Worm (Caenorhabditis elegans) whole organism, L1 larva: Measurements from ENCODE around the gene tre-4.

Experiments
- C16A3.4 ChIP-seq: fragments of 150-350 bp; optimal IDR thresholded peaks from 2 replicates; lab custom pipeline; 2014; ENCODE audit warnings: missing biosample characterization, missing genetic modification characterization
- aha-1 ChIP-seq: fragments of 150-350 bp; optimal IDR thresholded peaks from 2 replicates; lab custom pipeline; 2014; ENCODE audit warnings: missing biosample characterization, missing genetic modification characterization
- ceh-8 ChIP-seq: fragments of 200-800 bp; sonication (Bioruptor generic); optimal IDR thresholded peaks from 2 replicates; lab custom pipeline; 2018; ENCODE audit warnings: mild to moderate bottlenecking, missing genetic modification characterization, moderate library complexity, missing compliant biosample characterization
- dpl-1 ChIP-seq, 3 experiments: fragments of 150-350 bp in 2 of 3; sonication (generic microtip) in 1 of 3; optimal IDR thresholded peaks; 2 replicates each; lab custom pipeline; 2014 to 2017; ENCODE audit warnings: missing biosample characterization in 3 of 3, missing genetic modification characterization in 3 of 3, missing genetic modification reagents in 3 of 3
- dsc-1 ChIP-seq: sonication (generic microtip); optimal IDR thresholded peaks from 2 replicates; lab custom pipeline; 2016; ENCODE audit warnings: mild to moderate bottlenecking, missing genetic modification characterization, missing compliant biosample characterization
- efl-1 ChIP-seq, 4 experiments: fragments of 150-350 bp; optimal IDR thresholded peaks in 3 of 4; peaks in 1 of 4; 1 replicate in 1 of 4; 2 replicates in 3 of 4; lab custom pipeline; 2014; ENCODE audit warnings: missing biosample characterization in 2 of 4, missing genetic modification characterization in 2 of 4, missing genetic modification reagents in 2 of 4
- efl-3 ChIP-seq: fragments of 200-800 bp; sonication (Bioruptor generic); optimal IDR thresholded peaks from 2 replicates; lab custom pipeline; 2018; ENCODE audit warnings: mild to moderate bottlenecking, missing genetic modification characterization, missing compliant biosample characterization
- egl-13 ChIP-seq: sonication (generic microtip); optimal IDR thresholded peaks from 2 replicates; lab custom pipeline; 2016; ENCODE audit warnings: missing genotype, missing genetic modification reagents, missing genetic modification characterization, missing compliant biosample characterization
- elt-3 ChIP-seq, 6 experiments: fragments of 150-350 bp in 1 of 6; sonication (generic microtip); optimal IDR thresholded peaks; 2 replicates each; lab custom pipeline; 2017 to 2018; ENCODE audit warnings: missing biosample characterization in 6 of 6, missing genetic modification characterization in 6 of 6, inconsistent platforms in 1 of 6
- ets-5 ChIP-seq: fragments of 200-800 bp; sonication (Bioruptor generic); IDR thresholded peaks from 2 replicates; pipeline ENCODE4 v1.3.6; 2022; ENCODE audit warnings: missing genetic modification characterization, missing compliant biosample characterization
- hlh-17 ChIP-seq: fragments of 200-800 bp; sonication (Bioruptor generic); optimal IDR thresholded peaks from 2 replicates; lab custom pipeline; 2018; ENCODE audit warnings: missing genetic modification characterization, mild to moderate bottlenecking, missing compliant biosample characterization, moderate library complexity, borderline replicate concordance
- irx-1 ChIP-seq: sonication (generic microtip); optimal IDR thresholded peaks from 2 replicates; lab custom pipeline; 2016; ENCODE audit warnings: missing genetic modification characterization, missing compliant biosample characterization
- lin-39 ChIP-seq: fragments of 150-350 bp; optimal IDR thresholded peaks from 2 replicates; lab custom pipeline; 2014; ENCODE audit warnings: missing biosample characterization, missing genetic modification reagents, missing genetic modification characterization
- lir-3 ChIP-seq: sonication (generic microtip); optimal IDR thresholded peaks from 2 replicates; lab custom pipeline; 2016; ENCODE audit warnings: mild to moderate bottlenecking, missing genetic modification characterization, moderate library complexity, missing compliant biosample characterization; ENCODE audit not compliant: poor library complexity
- mab-9 ChIP-seq: fragments of 200-800 bp; sonication (Bioruptor generic); IDR thresholded peaks from 2 replicates; pipeline ENCODE4 v1.3.6; 2022; ENCODE audit warnings: missing genetic modification reagents, missing genetic modification characterization, missing compliant biosample characterization
- nhr-11 ChIP-seq: fragments of 150-350 bp; optimal IDR thresholded peaks from 2 replicates; lab custom pipeline; 2014; ENCODE audit warnings: missing biosample characterization, missing genetic modification characterization
- nhr-12 ChIP-seq: sonication (generic microtip); optimal IDR thresholded peaks from 2 replicates; lab custom pipeline; 2017; ENCODE audit warnings: missing biosample characterization, missing genetic modification characterization
- nhr-84 ChIP-seq: sonication (generic microtip); optimal IDR thresholded peaks from 2 replicates; lab custom pipeline; 2017; ENCODE audit warnings: missing biosample characterization, missing genetic modification characterization
- pag-3 ChIP-seq: sonication (generic microtip); optimal IDR thresholded peaks from 2 replicates; lab custom pipeline; 2017; ENCODE audit warnings: missing genetic modification characterization, mild to moderate bottlenecking, missing compliant biosample characterization, antibody characterized with exemption, borderline replicate concordance; ENCODE audit not compliant: insufficient read depth
- pqm-1 ChIP-seq: sonication (generic microtip); optimal IDR thresholded peaks from 3 replicates; lab custom pipeline; 2017; ENCODE audit warnings: missing biosample characterization, missing genetic modification characterization
- skn-1 ChIP-seq: fragments of 150-350 bp; optimal IDR thresholded peaks from 2 replicates; lab custom pipeline; 2014; ENCODE audit warnings: missing biosample characterization, missing genetic modification characterization
- snpc-4 ChIP-seq: fragments of 150-350 bp; optimal IDR thresholded peaks from 2 replicates; lab custom pipeline; 2014; ENCODE audit warnings: missing biosample characterization, missing genetic modification characterization
- sox-4 ChIP-seq: sonication (generic microtip); optimal IDR thresholded peaks from 2 replicates; lab custom pipeline; 2016; ENCODE audit warnings: missing genetic modification characterization, missing compliant biosample characterization
- sup-37 ChIP-seq: fragments of 200-800 bp; sonication (Bioruptor generic); optimal IDR thresholded peaks from 2 replicates; lab custom pipeline; 2018; ENCODE audit warnings: mild to moderate bottlenecking, missing genetic modification characterization, missing compliant biosample characterization
- swsn-7 ChIP-seq: sonication (generic microtip); optimal IDR thresholded peaks from 2 replicates; lab custom pipeline; 2016; ENCODE audit warnings: missing genetic modification characterization, missing compliant biosample characterization
- tlp-1 ChIP-seq: fragments of 150-350 bp; optimal IDR thresholded peaks from 2 replicates; lab custom pipeline; 2014; ENCODE audit warnings: missing biosample characterization, missing genetic modification characterization
- vab-15 ChIP-seq: sonication (generic microtip); optimal IDR thresholded peaks from 2 replicates; lab custom pipeline; 2017; ENCODE audit warnings: missing genotype, mild to moderate bottlenecking, missing genetic modification characterization, missing compliant biosample characterization
- xbp-1 ChIP-seq: sonication (generic microtip); optimal IDR thresholded peaks from 2 replicates; lab custom pipeline; 2016; ENCODE audit warnings: missing genetic modification characterization, missing compliant biosample characterization
- ztf-11 ChIP-seq, 2 experiments: sonication (generic microtip); optimal IDR thresholded peaks; 2 replicates each; lab custom pipeline; 2016 to 2017; ENCODE audit warnings: missing genetic modification characterization in 2 of 2, missing biosample characterization in 1 of 2, missing compliant biosample characterization in 1 of 2
- ztf-4 ChIP-seq: fragments of 150-350 bp; optimal IDR thresholded peaks from 2 replicates; lab custom pipeline; 2014; ENCODE audit warnings: missing biosample characterization, missing genetic modification characterization

The tre-4 gene

DNA sequence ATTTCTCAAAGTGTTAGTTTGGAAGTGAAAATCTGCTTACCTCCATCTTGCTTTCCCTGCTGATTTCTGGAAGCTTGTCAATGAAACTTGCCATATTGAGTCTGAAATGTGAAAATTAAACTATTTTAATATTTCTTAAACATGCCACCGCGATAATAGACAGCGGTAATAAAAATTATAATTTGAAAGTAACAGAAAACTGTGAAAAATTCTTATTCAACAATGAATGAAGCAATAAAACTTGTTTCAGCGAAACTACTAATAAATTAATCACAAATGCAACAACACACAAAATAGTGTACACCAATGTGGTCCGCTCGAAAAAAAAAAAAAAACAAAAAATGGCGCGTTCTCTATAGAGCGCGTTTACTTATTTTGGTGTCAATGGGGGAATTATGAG lies 20.4 kb upstream of the tre-4 start, which contains the start of gene F02D10.6:
Gene F02D10.6, minus strand, starts transcription at position 101 of the 400 bp plus-strand sequence.
- TF ChIP-seq pag-3 (tag; lab: Kevin White, UChicago) (no peak), efl-1 (optimal IDR thresholded peaks at IDR 0.05; lab: Kevin White, UChicago) (no peak), efl-1 (GFP tag; optimal IDR thresholded peaks at IDR 0.05 in 1 of 2; lab: Kevin White, UChicago) (peak in 1 of 2 experiments; percentile 32), vab-15 (tag; lab: Kevin White, UChicago) (no peak)

DNA sequence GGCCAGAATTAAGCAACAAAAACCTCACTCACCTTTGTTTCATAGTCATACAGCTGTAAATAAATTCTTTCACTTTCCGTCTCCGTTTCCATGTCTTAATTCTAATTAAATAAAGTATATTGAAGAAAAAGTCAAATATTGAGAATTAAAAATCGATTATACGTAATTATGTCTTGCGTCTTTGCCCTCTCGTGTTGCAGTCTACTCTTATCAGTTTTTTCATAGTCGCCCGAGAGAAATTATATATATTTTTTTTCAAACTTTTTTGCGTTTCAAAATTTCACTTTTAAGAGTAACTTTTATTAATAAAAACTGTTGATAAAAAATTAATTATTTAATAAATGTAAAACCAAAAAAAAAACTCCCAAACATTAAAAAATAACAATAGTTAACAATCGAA lies 15.5 kb upstream of the tre-4 start, which contains the start of gene flr-1:
Gene flr-1, minus strand, starts transcription at position 101 of the 400 bp plus-strand sequence.
- TF ChIP-seq elt-3 (tag; optimal IDR thresholded peaks at IDR 0.05; lab: Kevin White, UChicago) (no peak), efl-3 (GFP tag; lab: Kevin White, UChicago) (no peak), egl-13 (tag; lab: Kevin White, UChicago) (no peak), skn-1 (tag; lab: Kevin White, UChicago) (no peak)

DNA sequence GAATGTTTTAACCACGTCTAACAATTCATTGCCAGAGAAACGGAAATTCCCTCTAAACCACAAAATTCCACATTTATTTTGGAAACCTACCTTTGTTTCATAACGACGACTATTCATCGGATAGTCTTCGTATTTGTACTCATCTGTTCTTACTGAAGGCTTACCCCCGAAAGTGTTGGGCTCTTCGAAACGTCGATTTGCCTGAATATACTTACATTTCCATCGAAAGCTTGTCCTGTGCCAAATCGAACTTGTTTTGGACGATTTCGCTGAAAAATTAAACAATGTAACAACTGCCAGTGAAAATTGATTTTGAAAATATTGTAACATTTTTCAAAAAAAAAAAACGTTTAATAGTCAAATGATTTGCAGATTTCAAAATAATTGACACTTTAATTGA lies 9.4 kb upstream of the tre-4 start, which contains the start of gene F02D10.3:
Gene F02D10.3, minus strand, starts transcription at position 101 of the 400 bp plus-strand sequence.
- TF ChIP-seq nhr-11 (tag; lab: Kevin White, UChicago) (no peak), lin-39 (tag; lab: Kevin White, UChicago) (no peak), xbp-1 (no peak), lir-3 (tag; lab: Kevin White, UChicago) (no peak)

DNA sequence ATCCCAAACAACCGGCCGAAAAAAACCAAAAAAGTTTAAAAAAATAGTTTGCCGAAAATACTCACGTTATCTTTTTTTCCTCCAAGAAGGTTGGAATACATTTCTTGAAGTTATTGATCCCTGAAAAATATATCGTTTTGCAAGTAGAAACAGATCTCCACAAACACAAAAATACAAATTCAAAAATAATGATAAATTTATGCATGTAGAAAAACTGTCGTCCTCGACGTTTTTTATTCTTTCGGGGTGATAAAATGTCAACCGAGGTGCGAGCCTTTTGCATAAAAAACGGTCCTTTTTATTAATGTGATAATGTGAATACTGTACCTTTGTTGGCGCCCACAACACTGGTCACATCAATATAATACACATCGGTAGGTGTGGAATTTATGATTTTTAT lies 8.2 kb upstream of the tre-4 start, which contains the start of gene F02D10.2:
Gene F02D10.2, minus strand, starts transcription at position 101 of the 400 bp plus-strand sequence.
- TF ChIP-seq snpc-4 (no peak), nhr-84 (no peak), irx-1 (no peak), dsc-1 (tag; lab: Kevin White, UChicago) (no peak), C16A3.4 (tag; lab: Kevin White, UChicago) (no peak), ets-5 (no peak), aha-1 (no peak), lir-3 (tag; lab: Kevin White, UChicago) (no peak), tlp-1 (tag; lab: Kevin White, UChicago) (no peak), lin-39 (tag; lab: Kevin White, UChicago) (no peak), nhr-12 (no peak), hlh-17 (no peak), vab-15 (tag; lab: Kevin White, UChicago) (no peak), sup-37 (GFP tag; lab: Kevin White, UChicago) (no peak), ztf-4 (no peak), mab-9 (GFP tag; lab: Robert Waterston, UW) (no peak), swsn-7 (tag; lab: Kevin White, UChicago) (no peak), pqm-1 (no peak), sox-4 (tag; lab: Kevin White, UChicago) (no peak), ztf-11 (tag; optimal IDR thresholded peaks at IDR 0.05; lab: Kevin White, UChicago) (no peak)

DNA sequence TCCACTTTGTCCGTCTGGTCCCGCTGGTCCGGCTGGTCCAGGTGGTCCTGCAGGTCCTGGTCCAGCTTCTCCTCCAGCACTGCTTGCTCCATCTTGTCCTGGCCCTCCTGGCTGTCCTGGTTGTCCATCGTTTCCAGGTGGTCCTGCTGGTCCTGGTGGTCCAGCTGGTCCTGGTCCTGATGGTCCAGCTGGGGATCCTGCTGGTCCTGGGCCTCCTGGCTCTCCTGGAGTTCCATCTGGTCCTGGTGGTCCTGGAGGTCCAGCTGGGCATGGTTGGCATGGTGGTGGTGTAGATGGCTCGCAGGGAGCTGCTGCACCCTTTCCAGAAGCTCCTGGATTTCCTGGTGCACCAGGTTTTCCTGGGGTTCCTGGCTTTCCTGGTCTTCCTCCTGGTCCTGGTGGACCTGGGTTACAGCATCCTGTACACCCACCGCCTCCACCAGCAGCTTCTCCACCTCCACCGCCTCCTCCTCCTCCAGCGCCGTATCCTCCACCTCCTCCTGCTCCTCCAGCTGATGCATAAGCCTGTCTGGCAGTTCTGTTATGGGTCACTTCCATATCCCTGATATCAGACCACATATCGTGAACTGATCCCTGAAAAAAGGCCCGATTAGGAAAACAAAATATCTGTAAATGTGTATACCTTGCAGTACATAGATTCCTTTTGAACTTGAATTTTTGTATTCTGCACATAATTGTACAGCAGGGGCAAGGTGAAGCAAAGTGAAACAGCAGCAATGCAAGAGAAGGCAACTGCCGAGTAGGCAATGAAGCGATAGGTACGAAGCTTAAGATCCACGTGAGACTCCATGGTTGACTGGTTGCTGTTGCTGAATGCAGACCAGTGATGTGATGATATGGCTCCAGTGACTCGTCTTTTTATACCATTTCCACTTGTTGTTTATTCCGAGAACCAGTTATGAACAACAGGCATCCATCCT lies 4.8 kb upstream of the tre-4 start, which contains the start of gene col-183:
Gene col-183, minus strand, starts transcription at position 839 of the 941 bp plus-strand sequence.
- no peak for TF ChIP-seq dpl-1 (GFP tag; optimal IDR thresholded peaks at IDR 0.05; lab: Kevin White, UChicago)
- TF ChIP-seq ceh-8 (GFP tag; lab: Kevin White, UChicago), result peak; percentile 55
